Worm (Caenorhabditis elegans) whole organism, L2 larva: ENCODE data around the gene F07C6.4.

Source experiments
- F13H6.1 ChIP-seq: sonication (generic microtip); optimal IDR thresholded peaks from 2 replicates; lab custom pipeline; 2016; ENCODE audit warnings: missing genetic modification characterization, missing compliant biosample characterization
- ZK546.5 ChIP-seq: sonication (generic microtip); optimal IDR thresholded peaks from 2 replicates; lab custom pipeline; 2017; ENCODE audit warnings: missing biosample characterization, missing genetic modification characterization
- ama-1 ChIP-seq: fragments of 150-350 bp; optimal IDR thresholded peaks from 2 replicates; lab custom pipeline; 2018; ENCODE audit warnings: inconsistent platforms
- blmp-1 ChIP-seq: sonication (generic microtip); optimal IDR thresholded peaks from 2 replicates; lab custom pipeline; 2017; ENCODE audit warnings: missing genetic modification characterization, mild to moderate bottlenecking, missing compliant biosample characterization, antibody characterized with exemption, moderate library complexity; ENCODE audit not compliant: insufficient read depth
- fos-1 ChIP-seq: fragments of 150-350 bp; optimal IDR thresholded peaks from 2 replicates; lab custom pipeline; 2014; ENCODE audit warnings: missing biosample characterization, missing genetic modification characterization
- lin-11 ChIP-seq: fragments of 150-350 bp; sonication (generic microtip); optimal IDR thresholded peaks from 2 replicates; lab custom pipeline; 2014; ENCODE audit warnings: missing biosample characterization, missing genetic modification characterization, inconsistent platforms, mixed read lengths
- lin-13 ChIP-seq: fragments of 150-350 bp; optimal IDR thresholded peaks from 2 replicates; lab custom pipeline; 2014; ENCODE audit warnings: missing biosample characterization, missing genetic modification reagents, missing genetic modification characterization
- nhr-10 ChIP-seq: sonication (generic microtip); optimal IDR thresholded peaks from 2 replicates; lab custom pipeline; 2017; ENCODE audit warnings: missing biosample characterization, missing genetic modification characterization
- nhr-11 ChIP-seq: fragments of 150-350 bp; optimal IDR thresholded peaks from 2 replicates; lab custom pipeline; 2014; ENCODE audit warnings: missing biosample characterization, missing genetic modification characterization
- nhr-12 ChIP-seq: fragments of 150-350 bp; optimal IDR thresholded peaks from 2 replicates; lab custom pipeline; 2014; ENCODE audit warnings: missing biosample characterization, missing genetic modification characterization
- nhr-25 ChIP-seq: fragments of 150-350 bp; sonication (generic microtip); optimal IDR thresholded peaks from 3 replicates; lab custom pipeline; 2014; ENCODE audit warnings: missing biosample characterization, missing genetic modification characterization
- skn-1 ChIP-seq: sonication (generic microtip); optimal IDR thresholded peaks from 2 replicates; lab custom pipeline; 2017; ENCODE audit warnings: missing biosample characterization, missing genetic modification characterization
- unc-55 ChIP-seq: fragments of 150-350 bp; sonication (generic microtip); optimal IDR thresholded peaks from 3 replicates; lab custom pipeline; 2014; ENCODE audit warnings: missing biosample characterization, missing genetic modification reagents, missing genetic modification characterization
- ztf-11 ChIP-seq: sonication (generic microtip); optimal IDR thresholded peaks from 2 replicates; lab custom pipeline; 2017; ENCODE audit warnings: missing biosample characterization, missing genetic modification characterization

ce11 chrIV:12870315-12870714 is 64.6 kb downstream of the F07C6.4 start:
- TF ChIP-seq ZK546.5: no peak
- TF ChIP-seq ama-1: no peak
- no peak for TF ChIP-seq lin-11 (tag; lab: Kevin White, UChicago)
- TF ChIP-seq blmp-1 (tag; lab: Kevin White, UChicago): no peak
- no peak for TF ChIP-seq nhr-12 (tag; lab: Kevin White, UChicago)
- no peak for TF ChIP-seq nhr-11
- no peak for TF ChIP-seq skn-1
- no peak for TF ChIP-seq nhr-10 (tag; lab: Kevin White, UChicago)
- no peak for TF ChIP-seq nhr-25 (tag; lab: Kevin White, UChicago)
- TF ChIP-seq lin-13 (GFP tag; lab: Kevin White, UChicago): no peak
- no peak for TF ChIP-seq F13H6.1
- TF ChIP-seq fos-1 (tag; lab: Kevin White, UChicago): no peak
- TF ChIP-seq ztf-11 (tag; lab: Kevin White, UChicago): no peak
- no peak for TF ChIP-seq unc-55 (GFP tag; lab: Kevin White, UChicago)
